Fruit fly (Drosophila melanogaster): ENCODE results near the gene CG7101.

Gene CG7101

DNA sequence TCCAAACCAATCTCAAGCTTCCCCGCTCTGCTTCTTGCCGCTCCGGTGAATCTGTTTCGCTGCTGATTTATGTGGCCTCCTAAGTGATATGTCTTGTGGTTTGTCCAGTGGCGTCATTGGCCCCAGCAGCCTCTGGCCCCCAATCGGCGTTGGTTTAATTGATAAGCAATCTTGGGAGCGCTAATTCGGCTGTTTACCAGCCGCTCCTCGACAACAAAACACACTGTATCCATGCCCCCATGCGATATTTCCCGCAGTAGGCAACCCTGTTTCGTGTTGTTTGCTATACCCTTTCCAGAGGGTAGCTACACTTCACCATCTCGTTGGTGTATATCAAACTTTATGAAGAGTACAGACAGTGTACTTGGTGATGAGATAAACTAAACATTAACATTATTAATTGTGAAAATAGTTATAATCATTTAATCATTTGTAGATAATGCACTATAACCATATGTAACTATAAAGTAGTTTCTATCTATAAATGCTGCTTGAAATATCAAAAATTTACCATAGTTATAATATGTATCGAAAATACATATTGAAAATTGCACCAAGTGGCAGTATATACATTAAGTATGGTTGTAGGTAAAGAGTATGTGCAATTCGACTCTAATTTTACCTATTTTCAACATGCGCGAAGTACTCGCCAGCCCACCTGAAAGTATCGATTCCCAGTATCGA, 18.1 kb downstream of the CG7101 start, which contains the start of gene shop:
Gene shop, minus strand, starts transcription at position 229 of the 684 bp plus-strand sequence.
- TF ChIP-seq pan (optimal IDR thresholded peaks at IDR 0.05), result no peak
- no peak for TF ChIP-seq usp (GFP tag; optimal IDR thresholded peaks at IDR 0.05)
- no peak for TF ChIP-seq EcR (GFP tag; optimal IDR thresholded peaks at IDR 0.05)
- TF ChIP-seq Dll (optimal IDR thresholded peaks at IDR 0.05), result no peak
- no peak for TF ChIP-seq CG8478 (optimal IDR thresholded peaks at IDR 0.05)
- no peak for TF ChIP-seq psq (optimal IDR thresholded peaks at IDR 0.05)

DNA sequence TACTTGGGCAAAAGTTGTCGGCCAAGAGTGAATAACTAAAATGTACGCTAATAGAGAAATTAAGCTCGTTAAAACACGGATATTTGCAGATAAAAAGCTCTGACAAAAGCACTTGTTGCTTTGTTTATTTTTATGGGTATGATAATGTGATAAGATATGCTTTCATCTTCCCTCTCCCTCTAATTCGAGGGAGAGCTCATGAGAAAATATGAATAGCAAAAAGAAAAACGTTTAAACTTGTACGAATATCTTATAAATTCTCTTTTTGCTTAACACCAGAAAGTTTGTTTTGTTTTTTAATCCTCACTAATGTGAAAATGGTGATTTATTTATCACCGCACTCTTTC, 18.6 kb downstream of the CG7101 start:
- TF ChIP-seq CG8478 (optimal IDR thresholded peaks at IDR 0.05) (no peak), Dll (optimal IDR thresholded peaks at IDR 0.05) (no peak), usp (GFP tag; optimal IDR thresholded peaks at IDR 0.05) (no peak), pan (optimal IDR thresholded peaks at IDR 0.05) (no peak), psq (optimal IDR thresholded peaks at IDR 0.05) (no peak), EcR (GFP tag; optimal IDR thresholded peaks at IDR 0.05) (no peak)

dm6 chrX:18857356-18857807, 27.0 kb downstream of the CG7101 start, which contains the start of gene CG7322:
Gene CG7322, minus strand, starts transcription at chrX:18857757.
- TF ChIP-seq EcR (GFP tag; optimal IDR thresholded peaks at IDR 0.05) (no peak), CG8478 (optimal IDR thresholded peaks at IDR 0.05) (no peak), psq (optimal IDR thresholded peaks at IDR 0.05) (no peak), usp (GFP tag; optimal IDR thresholded peaks at IDR 0.05) (no peak), pan (optimal IDR thresholded peaks at IDR 0.05) (no peak), Dll (optimal IDR thresholded peaks at IDR 0.05) (no peak)

DNA sequence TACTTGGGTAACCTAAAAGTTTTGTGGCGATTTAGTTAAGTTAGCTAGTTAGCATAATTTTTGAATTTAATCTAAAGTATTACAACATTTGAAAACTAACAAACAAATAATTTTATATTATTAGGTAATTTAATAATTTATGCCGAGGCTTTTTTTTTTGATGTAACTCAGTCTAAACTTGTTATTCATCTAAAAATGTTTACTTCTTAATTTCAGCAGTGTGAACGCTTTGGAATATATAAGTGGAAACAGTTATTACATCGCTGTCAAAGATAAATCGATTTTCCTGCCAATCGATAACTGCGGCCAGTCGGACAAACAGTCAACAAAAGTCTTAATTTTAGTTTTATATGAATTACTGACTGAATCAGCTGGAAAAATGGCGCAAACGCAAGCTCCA, 27.5 kb downstream of the CG7101 start, which contains the start of gene Usp39:
Gene Usp39, plus strand, starts transcription at position 288 of the 400 bp plus-strand sequence.
- no peak for TF ChIP-seq EcR (GFP tag; optimal IDR thresholded peaks at IDR 0.05)

- TF ChIP-seq EcR (GFP tag; optimal IDR thresholded peaks at IDR 0.05) (no peak), Dll (optimal IDR thresholded peaks at IDR 0.05) (no peak)
These were observed 29.7 kb downstream of the CG7101 start, which contains the start of gene CG32544 for dm6 chrX:18860074-18860473. Gene CG32544, plus strand, starts transcription at chrX:18860284.

DNA sequence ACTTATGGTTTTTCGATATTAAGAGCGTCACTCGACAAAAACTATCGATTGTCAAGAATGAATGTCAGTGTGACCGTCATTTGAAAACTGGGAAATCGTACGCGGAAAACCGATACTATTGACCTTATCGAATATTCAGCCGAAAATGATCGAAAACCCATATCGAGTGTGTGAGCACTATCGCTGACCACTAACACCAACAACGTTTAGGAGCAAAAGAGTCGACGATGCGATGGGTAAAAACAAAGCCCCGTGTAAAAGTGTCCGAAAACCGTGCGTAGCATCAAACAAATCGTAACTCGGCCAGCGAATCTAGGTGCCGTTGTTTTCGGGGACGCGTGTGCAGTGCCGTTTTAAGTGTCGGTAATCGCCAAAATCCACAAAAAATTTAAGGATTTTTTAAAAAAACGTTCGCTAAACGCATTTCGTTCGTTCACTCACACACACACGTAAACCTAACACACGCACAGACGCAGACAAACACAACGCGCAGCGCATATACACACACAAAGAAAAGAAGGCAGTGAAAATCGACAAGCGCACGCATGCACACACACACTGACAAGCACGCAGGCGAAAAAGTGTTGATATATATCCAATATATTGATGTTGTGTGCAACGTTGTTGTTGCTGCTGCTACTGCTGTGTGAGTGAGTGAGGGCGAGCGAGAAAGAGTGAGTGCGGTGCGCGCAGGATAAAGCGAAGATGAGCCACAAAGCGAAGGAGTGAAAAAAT, 33.5 kb downstream of the CG7101 start, which contains the start of the genes CG7326 and Dora:
Gene CG7326, minus strand, starts transcription at position 29 of the 735 bp plus-strand sequence.
Gene Dora, plus strand, starts transcription at position 203 of the 735 bp plus-strand sequence.
- TF ChIP-seq pan (optimal IDR thresholded peaks at IDR 0.05), result no peak
- no peak for TF ChIP-seq Dll (optimal IDR thresholded peaks at IDR 0.05)
- TF ChIP-seq CG8478 (optimal IDR thresholded peaks at IDR 0.05), result peak; percentile 82
- no peak for TF ChIP-seq psq (optimal IDR thresholded peaks at IDR 0.05)
- no peak for TF ChIP-seq usp (GFP tag; optimal IDR thresholded peaks at IDR 0.05)
- TF ChIP-seq EcR (GFP tag; optimal IDR thresholded peaks at IDR 0.05), result no peak

DNA sequence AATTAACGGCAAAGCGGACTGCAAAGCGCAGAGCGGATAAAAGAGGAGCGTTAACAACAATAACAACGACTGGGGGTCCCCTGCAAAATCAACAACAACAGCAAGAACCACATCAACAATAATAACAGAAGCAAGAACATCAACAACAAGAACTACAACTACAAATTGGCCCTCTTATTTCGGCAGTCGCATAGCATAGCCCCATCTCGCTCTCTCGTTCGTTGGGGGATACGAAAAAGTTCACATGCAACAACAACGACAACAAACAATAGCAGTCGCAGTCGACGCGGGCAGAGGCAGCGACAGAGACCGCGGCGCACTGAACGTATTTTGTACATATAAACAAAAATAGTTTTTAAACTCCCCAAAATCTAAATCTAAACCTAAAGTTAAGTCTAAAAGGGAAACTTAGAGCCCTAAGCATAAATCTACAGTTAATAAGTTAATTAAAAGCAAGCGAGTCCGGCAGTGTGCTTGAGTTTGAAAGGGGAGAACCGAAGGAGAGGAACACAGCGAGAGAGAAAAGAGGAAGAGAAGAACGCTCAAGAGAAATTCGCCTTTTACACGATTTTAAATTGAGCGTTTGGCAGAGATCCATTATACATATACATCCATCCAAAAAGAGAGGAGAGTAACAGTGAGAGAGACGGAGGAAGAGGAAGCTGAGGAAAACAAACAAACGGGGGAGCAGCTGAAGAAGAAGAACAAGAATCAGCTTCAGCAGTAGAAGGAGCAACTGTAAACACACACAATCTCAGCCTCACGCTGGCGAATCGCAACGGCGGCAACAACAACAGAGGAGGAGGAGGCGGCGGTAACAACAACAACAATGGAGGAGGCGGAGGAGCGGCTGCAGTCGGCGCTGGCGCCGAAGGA, 34.3 kb downstream of the CG7101 start:
- TF ChIP-seq pan (optimal IDR thresholded peaks at IDR 0.05), result no peak
- TF ChIP-seq Dll (optimal IDR thresholded peaks at IDR 0.05), result no peak
- no peak for TF ChIP-seq CG8478 (optimal IDR thresholded peaks at IDR 0.05)
- TF ChIP-seq EcR (GFP tag; optimal IDR thresholded peaks at IDR 0.05), result no peak
- TF ChIP-seq usp (GFP tag; optimal IDR thresholded peaks at IDR 0.05), result no peak
- TF ChIP-seq psq (optimal IDR thresholded peaks at IDR 0.05), result no peak

dm6 chrX:18866289-18866832, 36.0 kb downstream of the CG7101 start:
- TF ChIP-seq Dll (optimal IDR thresholded peaks at IDR 0.05), result no peak
- no peak for TF ChIP-seq CG8478 (optimal IDR thresholded peaks at IDR 0.05)
- TF ChIP-seq usp (GFP tag; optimal IDR thresholded peaks at IDR 0.05), result no peak
- no peak for TF ChIP-seq pan (optimal IDR thresholded peaks at IDR 0.05)
- no peak for TF ChIP-seq EcR (GFP tag; optimal IDR thresholded peaks at IDR 0.05)
- TF ChIP-seq psq (optimal IDR thresholded peaks at IDR 0.05), result no peak

DNA sequence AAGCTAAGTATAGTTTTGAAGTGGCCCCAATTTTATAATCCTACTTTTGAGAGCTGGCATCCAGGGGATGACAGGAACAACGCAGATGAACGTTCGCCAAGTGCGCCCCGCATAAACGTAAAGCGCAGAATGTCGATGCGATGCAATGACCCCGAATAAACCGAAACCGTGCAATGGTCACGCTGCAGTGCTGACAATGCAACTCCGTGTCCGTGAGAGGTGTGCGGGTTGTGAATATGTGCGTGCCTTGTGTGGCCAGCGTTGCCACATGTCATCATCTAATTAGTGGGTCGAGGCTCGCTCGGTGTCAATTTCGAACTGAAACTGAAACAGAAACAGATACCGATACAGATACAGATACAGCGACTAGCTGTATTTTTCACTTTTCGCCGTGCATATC, 37.8 kb downstream of the CG7101 start:
- TF ChIP-seq Dll (optimal IDR thresholded peaks at IDR 0.05) (no peak), EcR (GFP tag; optimal IDR thresholded peaks at IDR 0.05) (no peak), pan (optimal IDR thresholded peaks at IDR 0.05) (no peak), usp (GFP tag; optimal IDR thresholded peaks at IDR 0.05) (no peak), psq (optimal IDR thresholded peaks at IDR 0.05) (no peak), CG8478 (optimal IDR thresholded peaks at IDR 0.05) (no peak)

- no peak for TF ChIP-seq Dll (optimal IDR thresholded peaks at IDR 0.05)
- TF ChIP-seq EcR (GFP tag; optimal IDR thresholded peaks at IDR 0.05), result no peak
- TF ChIP-seq usp (GFP tag; optimal IDR thresholded peaks at IDR 0.05), result no peak
These were observed 39.2 kb downstream of the CG7101 start for dm6 chrX:18869489-18870132.

Measured in whole organism.